Worm (Caenorhabditis elegans): ENCODE data around the gene C45H4.14.
A peak's percentile ranks its signal among the peaks of the same experiment; 100 is the strongest.

The C45H4.14 gene

DNA sequence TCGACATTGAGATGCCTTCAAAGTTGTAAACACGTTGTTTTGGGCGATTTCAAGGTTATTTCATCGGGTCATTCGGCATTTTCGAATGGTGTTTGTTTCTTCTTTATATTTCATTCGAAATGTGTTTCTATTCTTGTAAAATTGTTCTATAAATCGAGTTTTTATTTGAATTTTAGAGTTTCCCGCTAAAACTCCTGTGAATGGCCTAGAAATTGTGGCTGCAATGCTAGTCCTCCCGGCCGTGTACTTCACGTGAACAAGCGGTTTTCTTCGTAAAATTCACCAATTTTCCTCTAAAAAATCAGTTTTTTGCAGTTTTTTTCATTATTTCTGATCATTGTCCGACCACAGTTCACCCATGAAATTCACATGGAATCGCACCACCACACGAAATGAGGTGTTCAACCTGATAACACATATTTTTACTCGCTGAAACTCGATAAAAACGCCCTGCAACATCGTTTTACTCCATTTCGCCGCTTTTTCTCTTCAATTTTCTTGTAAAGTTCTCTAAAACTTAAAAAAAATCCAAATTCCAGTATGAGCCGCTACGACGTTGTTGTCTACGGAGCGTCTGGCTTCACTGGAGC, 32.1 kb downstream of the C45H4.14 start, which contains the start of gene ldp-1 (continued):
- TF ChIP-seq lag-1 (GFP tag; IDR thresholded peaks at IDR 0.05) (no peak), T07F8.4 (tag; optimal IDR thresholded peaks at IDR 0.05) (no peak), hsf-1 (GFP tag; IDR thresholded peaks at IDR 0.05) (no peak), mel-28 (tag; optimal IDR thresholded peaks at IDR 0.05; ENCODE audit: borderline replicate concordance) (no peak), dpl-1 (GFP tag; optimal IDR thresholded peaks at IDR 0.05) (peak; percentile 73), mes-4 (tag; optimal IDR thresholded peaks at IDR 0.05) (no peak), ztf-6 (GFP tag; IDR thresholded peaks at IDR 0.05) (no peak), D2030.7 (GFP tag; IDR thresholded peaks at IDR 0.05) (peak; percentile 20; the same call in 1 of the 2 replicates), attf-5 (GFP tag; optimal IDR thresholded peaks at IDR 0.05) (no peak), sptf-2 (GFP tag; optimal IDR thresholded peaks at IDR 0.05) (no peak), zfh-2 (GFP tag; conservative IDR thresholded peaks at IDR 0.05) (no peak), F55B11.4 (tag; optimal IDR thresholded peaks at IDR 0.05; ENCODE audit: borderline replicate concordance, insufficient read depth) (no peak), ztf-28 (GFP tag; IDR thresholded peaks at IDR 0.05) (no peak), B0261.1 (tag; optimal IDR thresholded peaks at IDR 0.05) (no peak), egrh-3 (GFP tag; IDR thresholded peaks at IDR 0.05) (no peak), athp-1 (tag; optimal IDR thresholded peaks at IDR 0.05) (no peak), lin-35 (GFP tag; optimal IDR thresholded peaks at IDR 0.05) (peak; percentile 10 to 81 (median 34)), hmg-20 (GFP tag; IDR thresholded peaks at IDR 0.05) (no peak), ceh-40 (GFP tag; IDR thresholded peaks at IDR 0.05) (no peak), rpc-1 (optimal IDR thresholded peaks at IDR 0.05) (no peak), rpc-1 (tag; optimal IDR thresholded peaks at IDR 0.05) (no peak), dox-1 (GFP tag; IDR thresholded peaks at IDR 0.05) (peak; percentile 43; the same call in 1 of the 2 replicates), Y95B8A.8 (GFP tag; IDR thresholded peaks at IDR 0.05) (no peak), ceh-79 (tag; optimal IDR thresholded peaks at IDR 0.05) (no peak), mcd-1 (GFP tag; IDR thresholded peaks at IDR 0.05) (peak; percentile 76), aptf-2 (GFP tag; conservative IDR thresholded peaks at IDR 0.05) (0 out of 2 replicates have a peak, but pooled peaks have one; percentile 58), dpff-1 (tag; optimal IDR thresholded peaks at IDR 0.05) (no peak), madf-8 (GFP tag; conservative IDR thresholded peaks at IDR 0.05) (peak; percentile 16; the same call in 1 of the 2 replicates), Y53F4B.3 (GFP tag; IDR thresholded peaks at IDR 0.05) (no peak), him-1 (tag; optimal IDR thresholded peaks at IDR 0.05) (no peak), B0336.3 (GFP tag; IDR thresholded peaks at IDR 0.05) (0 out of 2 replicates have a peak, but pooled peaks have one; percentile 39), F57A8.1 (GFP tag; optimal IDR thresholded peaks at IDR 0.05) (no peak), tbx-9 (tag; optimal IDR thresholded peaks at IDR 0.05; ENCODE audit: borderline replicate concordance) (no peak), aptf-3 (GFP tag; IDR thresholded peaks at IDR 0.05) (no peak), let-607 (tag; optimal IDR thresholded peaks at IDR 0.05) (no peak), B0019.2 (GFP tag; conservative IDR thresholded peaks at IDR 0.05) (no peak), nhr-179 (tag; optimal IDR thresholded peaks at IDR 0.05) (no peak), chd-7 (tag; optimal IDR thresholded peaks at IDR 0.05) (no peak), unc-62 (GFP tag; optimal IDR thresholded peaks at IDR 0.05) (no peak), ekl-4 (GFP tag; IDR thresholded peaks at IDR 0.05) (peak; percentile 9; the same call in 1 of the 2 replicates), mxl-1 (tag; optimal IDR thresholded peaks at IDR 0.05) (no peak), attf-6 (GFP tag; IDR thresholded peaks at IDR 0.05) (no peak), ceh-100 (GFP tag; IDR thresholded peaks at IDR 0.05) (no peak), Y53G8AR.9 (GFP tag; conservative IDR thresholded peaks at IDR 0.05) (no peak), rcor-1 (GFP tag; IDR thresholded peaks at IDR 0.05) (peak; percentile 46; the same call in 1 of the 2 replicates), hmg-1.2 (GFP tag; IDR thresholded peaks at IDR 0.05) (no peak), snpc-1.3 (tag; optimal IDR thresholded peaks at IDR 0.05; ENCODE audit: insufficient read depth) (no peak), nhr-90 (tag; optimal IDR thresholded peaks at IDR 0.05) (no peak)
